Fruit fly (Drosophila melanogaster) whole organism, embryonic: ENCODE measurements around the gene fusl.
A peak's percentile ranks its signal among the peaks of the same experiment; 100 is the strongest.

Experiments used
- ATbp ChIP-seq: fragments of 200-800 bp; sonication (Bioruptor generic); optimal IDR thresholded peaks from 2 replicates; lab custom pipeline; 2017; ENCODE audit warnings: missing biosample characterization, mild to moderate bottlenecking, missing genetic modification characterization, missing genetic modification reagents
- CG10147 ChIP-seq: fragments of 200-800 bp; sonication (Bioruptor generic); optimal IDR thresholded peaks from 2 replicates; lab custom pipeline; 2019; ENCODE audit warnings: missing biosample characterization, mild to moderate bottlenecking, missing genetic modification characterization, moderate library complexity
- CG10209 ChIP-seq: fragments of 200-800 bp; sonication (Bioruptor generic); optimal IDR thresholded peaks from 3 replicates; lab custom pipeline; 2017; ENCODE audit warnings: missing biosample characterization, mild to moderate bottlenecking, missing genetic modification characterization, missing genetic modification reagents
- CG11723 ChIP-seq: fragments of 200-800 bp; sonication (Bioruptor generic); optimal IDR thresholded peaks from 2 replicates; lab custom pipeline; 2017; ENCODE audit warnings: missing biosample characterization, mild to moderate bottlenecking, missing genetic modification characterization
- CG12236 ChIP-seq: fragments of 200-800 bp; sonication (Bioruptor generic); optimal IDR thresholded peaks from 2 replicates; lab custom pipeline; 2016; ENCODE audit warnings: missing biosample characterization, missing genetic modification characterization
- CG15479 ChIP-seq: fragments of 200-800 bp; sonication (Bioruptor generic); optimal IDR thresholded peaks from 3 replicates; lab custom pipeline; 2019; ENCODE audit warnings: missing biosample characterization, mild to moderate bottlenecking, missing genetic modification characterization, moderate library complexity
- CG30020 ChIP-seq: fragments of 200-800 bp; optimal IDR thresholded peaks from 2 replicates; lab custom pipeline; 2019; ENCODE audit warnings: missing biosample characterization, mild to moderate bottlenecking, missing genetic modification characterization, moderate library complexity
- CG30431 ChIP-seq: fragments of 200-800 bp; sonication (Bioruptor generic); optimal IDR thresholded peaks from 2 replicates; lab custom pipeline; 2017; ENCODE audit warnings: missing biosample characterization, missing genetic modification characterization
- CG31224 ChIP-seq: fragments of 200-800 bp; sonication (Bioruptor generic); IDR thresholded peaks from 2 replicates; pipeline ENCODE4 v1.3.6; 2022; ENCODE audit warnings: missing biosample characterization, missing genetic modification characterization
- CG31441 ChIP-seq: fragments of 200-800 bp; sonication (Bioruptor generic); IDR thresholded peaks from 2 replicates; pipeline ENCODE4 v1.3.6; 2022; ENCODE audit warnings: missing biosample characterization, missing genetic modification characterization
- CG32767 ChIP-seq: fragments of 200-800 bp; sonication (Bioruptor generic); IDR thresholded peaks from 2 replicates; pipeline ENCODE4 v1.3.6; 2022; ENCODE audit warnings: missing biosample characterization, missing genetic modification characterization
- CG33213 ChIP-seq: fragments of 200-800 bp; sonication (Bioruptor generic); optimal IDR thresholded peaks from 3 replicates; lab custom pipeline; 2016; ENCODE audit warnings: missing biosample characterization, missing genetic modification characterization
- CG8281 ChIP-seq: fragments of 200-800 bp; sonication (Bioruptor generic); optimal IDR thresholded peaks from 2 replicates; lab custom pipeline; 2018; ENCODE audit warnings: missing biosample characterization, mild to moderate bottlenecking, missing genetic modification characterization, moderate library complexity
- CG8388 ChIP-seq: fragments of 200-800 bp; sonication (Bioruptor generic); optimal IDR thresholded peaks from 2 replicates; lab custom pipeline; 2019; ENCODE audit warnings: missing biosample characterization, mild to moderate bottlenecking, missing genetic modification characterization, moderate library complexity
- Camta ChIP-seq: fragments of 200-800 bp; sonication (Bioruptor generic); optimal IDR thresholded peaks from 2 replicates; lab custom pipeline; 2016; ENCODE audit warnings: missing biosample characterization, missing genetic modification characterization
- Chrac-16 ChIP-seq: fragments of 200-800 bp; sonication (Bioruptor generic); optimal IDR thresholded peaks from 3 replicates; lab custom pipeline; 2016; ENCODE audit warnings: missing biosample characterization, missing genetic modification characterization
- D19B ChIP-seq: fragments of 200-800 bp; sonication (Bioruptor generic); optimal IDR thresholded peaks from 2 replicates; lab custom pipeline; 2017; ENCODE audit warnings: missing biosample characterization, mild to moderate bottlenecking, missing genetic modification characterization
- Dad ChIP-seq: fragments of 200-800 bp; sonication (Bioruptor generic); optimal IDR thresholded peaks from 3 replicates; lab custom pipeline; 2016; ENCODE audit warnings: missing biosample characterization, missing genetic modification characterization
- Dip3 ChIP-seq: fragments of 200-800 bp; sonication (Bioruptor generic); optimal IDR thresholded peaks from 3 replicates; lab custom pipeline; 2016; ENCODE audit warnings: missing biosample characterization, missing genetic modification characterization
- ERR ChIP-seq: fragments of 200-800 bp; sonication (Bioruptor generic); optimal IDR thresholded peaks from 2 replicates; lab custom pipeline; 2016; ENCODE audit warnings: missing biosample characterization, missing genetic modification characterization
- Gsc ChIP-seq: fragments of 200-800 bp; sonication (Bioruptor generic); IDR thresholded peaks from 2 replicates; pipeline ENCODE4 v1.3.6; 2022; ENCODE audit warnings: missing biosample characterization, missing genetic modification characterization
- Hr51 ChIP-seq, 2 experiments: fragments of 200-800 bp; sonication (Bioruptor generic); optimal IDR thresholded peaks; 2 replicates in 1 of 2; 3 replicates in 1 of 2; lab custom pipeline; 2016 to 2018; ENCODE audit warnings: missing biosample characterization in 2 of 2, missing genetic modification characterization in 2 of 2, mild to moderate bottlenecking in 1 of 2, moderate library complexity in 1 of 2
- Mes4 ChIP-seq: fragments of 200-800 bp; sonication (Bioruptor generic); optimal IDR thresholded peaks from 2 replicates; lab custom pipeline; 2016; ENCODE audit warnings: missing biosample characterization, missing genetic modification characterization
- Neu2 ChIP-seq: fragments of 200-800 bp; sonication (Bioruptor generic); optimal IDR thresholded peaks from 3 replicates; lab custom pipeline; 2016; ENCODE audit warnings: missing biosample characterization, missing genetic modification characterization, borderline replicate concordance
- Nf-YC ChIP-seq: fragments of 200-800 bp; optimal IDR thresholded peaks from 3 replicates; lab custom pipeline; 2019; ENCODE audit warnings: missing biosample characterization, mild to moderate bottlenecking, missing genetic modification characterization, moderate library complexity
- NfI ChIP-seq: fragments of 200-800 bp; sonication (Bioruptor generic); optimal IDR thresholded peaks from 3 replicates; lab custom pipeline; 2018; ENCODE audit warnings: missing biosample characterization, mild to moderate bottlenecking, missing genetic modification characterization, moderate library complexity
- Oli ChIP-seq: fragments of 200-800 bp; sonication (Bioruptor generic); optimal IDR thresholded peaks from 2 replicates; lab custom pipeline; 2018; ENCODE audit warnings: missing biosample characterization, mild to moderate bottlenecking, missing genetic modification characterization, moderate library complexity
- bbx ChIP-seq: fragments of 200-800 bp; sonication (Bioruptor generic); IDR thresholded peaks from 2 replicates; pipeline ENCODE4 v1.3.6; 2022; ENCODE audit warnings: missing biosample characterization, missing genetic modification characterization; ENCODE audit not compliant: partially characterized antibody
- cas ChIP-seq: fragments of 200-800 bp; sonication (Bioruptor generic); IDR thresholded peaks from 2 replicates; pipeline ENCODE4 v1.3.6; 2022; ENCODE audit warnings: missing biosample characterization, missing genetic modification characterization
- cato ChIP-seq: fragments of 200-800 bp; sonication (Bioruptor generic); optimal IDR thresholded peaks from 2 replicates; lab custom pipeline; 2016; ENCODE audit warnings: missing biosample characterization, missing genetic modification characterization, borderline replicate concordance
- chif ChIP-seq, 2 experiments: fragments of 200-800 bp; sonication (Bioruptor generic); optimal IDR thresholded peaks; 3 replicates each; lab custom pipeline; 2016; ENCODE audit warnings: missing biosample characterization in 2 of 2, missing genetic modification characterization in 2 of 2
- chm ChIP-seq: fragments of 200-800 bp; sonication (Bioruptor generic); IDR thresholded peaks from 2 replicates; pipeline ENCODE4 v1.3.6; 2022; ENCODE audit warnings: missing biosample characterization, missing genetic modification characterization
- dan ChIP-seq: fragments of 200-800 bp; sonication (Bioruptor generic); IDR thresholded peaks from 2 replicates; pipeline ENCODE4 v1.3.6; 2022; ENCODE audit warnings: missing biosample characterization, missing genetic modification characterization
- dati ChIP-seq: fragments of 200-800 bp; sonication (Bioruptor generic); IDR thresholded peaks from 2 replicates; pipeline ENCODE4 v1.3.6; 2022; ENCODE audit warnings: missing biosample characterization, missing genetic modification characterization
- gfzf ChIP-seq: fragments of 200-800 bp; sonication (Bioruptor generic); optimal IDR thresholded peaks from 2 replicates; lab custom pipeline; 2016; ENCODE audit warnings: missing biosample characterization, mild to moderate bottlenecking, missing genetic modification characterization, moderate library complexity
- ham ChIP-seq: fragments of 200-800 bp; sonication (Bioruptor generic); IDR thresholded peaks from 2 replicates; pipeline ENCODE4 v1.3.6; 2022; ENCODE audit warnings: missing biosample characterization, missing genetic modification characterization
- ind ChIP-seq: fragments of 200-800 bp; sonication (Bioruptor generic); optimal IDR thresholded peaks from 3 replicates; lab custom pipeline; 2016; ENCODE audit warnings: missing biosample characterization, missing genetic modification characterization
- klu ChIP-seq: fragments of 200-800 bp; sonication (Bioruptor generic); IDR thresholded peaks from 2 replicates; pipeline ENCODE4 v1.3.6; 2022; ENCODE audit warnings: missing biosample characterization, missing genetic modification characterization
- lbe ChIP-seq: fragments of 200-800 bp; sonication (Bioruptor generic); optimal IDR thresholded peaks from 2 replicates; lab custom pipeline; 2016; ENCODE audit warnings: missing biosample characterization, mild to moderate bottlenecking, missing genetic modification characterization
- nom ChIP-seq: fragments of 200-800 bp; sonication (Bioruptor generic); optimal IDR thresholded peaks from 2 replicates; lab custom pipeline; 2017; ENCODE audit warnings: missing biosample characterization, missing genetic modification characterization, mild to moderate bottlenecking, moderate library complexity, missing genetic modification reagents
- p53 ChIP-seq: fragments of 200-800 bp; sonication (Bioruptor generic); optimal IDR thresholded peaks from 2 replicates; lab custom pipeline; 2016; ENCODE audit warnings: missing biosample characterization, missing genetic modification characterization
- pan ChIP-seq, 4 experiments: fragments of >200 bp in 3 of 4; fragments of 200-800 bp in 1 of 4; sonication (Bioruptor generic) in 1 of 4; optimal IDR thresholded peaks in 3 of 4; IDR thresholded peaks in 1 of 4; 2 replicates each; pipeline versions ENCODE4 v1.3.6 to Lab custom; 2017 to 2022; ENCODE audit warnings: missing biosample characterization in 2 of 4, missing genetic modification characterization in 2 of 4, mixed read lengths in 1 of 4
- pum ChIP-seq: fragments of 200-800 bp; sonication (Bioruptor generic); optimal IDR thresholded peaks from 2 replicates; lab custom pipeline; 2016; ENCODE audit warnings: missing biosample characterization, missing genetic modification characterization
- sna ChIP-seq: fragments of 200-800 bp; sonication (Bioruptor generic); IDR thresholded peaks from 2 replicates; pipeline ENCODE4 v1.3.6; 2022; ENCODE audit warnings: missing biosample characterization, missing genetic modification characterization; ENCODE audit not compliant: partially characterized antibody
- toy ChIP-seq: fragments of 200-800 bp; sonication (Bioruptor generic); IDR thresholded peaks from 2 replicates; pipeline ENCODE4 v1.3.6; 2022; ENCODE audit warnings: missing biosample characterization, missing genetic modification characterization
- trh ChIP-seq: fragments of 200-800 bp; sonication (Bioruptor generic); optimal IDR thresholded peaks from 2 replicates; lab custom pipeline; 2016; ENCODE audit warnings: missing biosample characterization, missing genetic modification characterization
- unc-4 ChIP-seq: fragments of 200-800 bp; sonication (Bioruptor generic); IDR thresholded peaks from 2 replicates; pipeline ENCODE4 v1.3.6; 2022; ENCODE audit warnings: missing biosample characterization, missing genetic modification characterization; ENCODE audit not compliant: partially characterized antibody
- zfh2 ChIP-seq: fragments of 200-800 bp; sonication (Bioruptor generic); optimal IDR thresholded peaks from 2 replicates; lab custom pipeline; 2016; ENCODE audit warnings: missing biosample characterization, missing genetic modification characterization

fusl gene

dm6 chr2L:5303044-5303904 is 34.6 kb downstream of the fusl start (continued):
- TF ChIP-seq Hr51 (GFP tag; optimal IDR thresholded peaks at IDR 0.05; lab: Kevin White, UChicago) = no peak
- no peak for TF ChIP-seq dan (GFP tag; lab: Robert Waterston, UW)
- TF ChIP-seq lbe (GFP tag; lab: Kevin White, UChicago) = no peak
- no peak for TF ChIP-seq CG8388 (GFP tag; lab: Kevin White, UChicago)
- TF ChIP-seq ERR (GFP tag; lab: Kevin White, UChicago) = no peak
- no peak for TF ChIP-seq CG30431 (GFP tag; lab: Kevin White, UChicago)
- no peak for TF ChIP-seq dati
- no peak for TF ChIP-seq CG32767 (GFP tag; lab: Robert Waterston, UW)
- TF ChIP-seq D19B = no peak
- TF ChIP-seq NfI = no peak
- TF ChIP-seq zfh2 = no peak
- 0 out of 2 replicates have a peak, but pooled peaks have one; percentile 8 for TF ChIP-seq CG31441 (GFP tag; lab: Robert Waterston, UW)
- TF ChIP-seq CG10209 (GFP tag; lab: Kevin White, UChicago) = peak; percentile 13
- no peak for TF ChIP-seq CG10147 (GFP tag; lab: Kevin White, UChicago)
- TF ChIP-seq CG11723 = no peak
- TF ChIP-seq cas (GFP tag; lab: Robert Waterston, UW) = no peak
- TF ChIP-seq ham (GFP tag; lab: Robert Waterston, UW) = 0 out of 2 replicates have a peak, but pooled peaks have one; percentile 11
- no peak for TF ChIP-seq Dad (GFP tag; lab: Kevin White, UChicago)
- TF ChIP-seq p53 (GFP tag; lab: Kevin White, UChicago) = no peak
- TF ChIP-seq Nf-YC (tag; lab: Kevin White, UChicago) = no peak
- TF ChIP-seq gfzf = no peak
- no peak for TF ChIP-seq Dip3 (GFP tag; lab: Kevin White, UChicago)
- TF ChIP-seq CG8281 (tag; lab: Kevin White, UChicago) = peak; percentile 97
- no peak for TF ChIP-seq bbx (GFP tag; lab: Robert Waterston, UW)
- no peak for TF ChIP-seq chm
- no peak for TF ChIP-seq klu (GFP tag; lab: Robert Waterston, UW)
- TF ChIP-seq toy (GFP tag; lab: Robert Waterston, UW) = no peak
- no peak for TF ChIP-seq chif (GFP tag; optimal IDR thresholded peaks at IDR 0.05; lab: Kevin White, UChicago)
- TF ChIP-seq CG30020 (tag; lab: Kevin White, UChicago) = no peak
- TF ChIP-seq pan (optimal IDR thresholded peaks at IDR 0.05; lab: Kevin White, UChicago) = no peak
- no peak for TF ChIP-seq pan (GFP tag; optimal IDR thresholded peaks at IDR 0.05 in 1 of 2, IDR thresholded peaks at IDR 0.05 in 1 of 2)
- TF ChIP-seq CG31224 = no peak
- peak; percentile 12 for TF ChIP-seq ATbp (GFP tag; lab: Kevin White, UChicago)
- TF ChIP-seq Gsc = no peak
- peak; percentile 17 for TF ChIP-seq Mes4 (GFP tag; lab: Kevin White, UChicago)
- no peak for TF ChIP-seq CG12236 (GFP tag; lab: Kevin White, UChicago)
- no peak for TF ChIP-seq Neu2 (GFP tag; lab: Kevin White, UChicago)
- no peak for TF ChIP-seq trh (GFP tag; lab: Kevin White, UChicago)
- no peak for TF ChIP-seq CG15479 (GFP tag; lab: Kevin White, UChicago)
- TF ChIP-seq Chrac-16 = no peak
- no peak for TF ChIP-seq unc-4
- TF ChIP-seq ind (GFP tag; lab: Kevin White, UChicago) = no peak
- no peak for TF ChIP-seq sna (GFP tag; lab: Robert Waterston, UW)
- no peak for TF ChIP-seq cato
- no peak for TF ChIP-seq pum
- TF ChIP-seq CG33213 (GFP tag; lab: Kevin White, UChicago) = no peak
- TF ChIP-seq nom (GFP tag; lab: Kevin White, UChicago) = no peak
- TF ChIP-seq Oli (tag; lab: Kevin White, UChicago) = no peak
- peak; percentile 10 for TF ChIP-seq Camta
